Fruit fly (Drosophila melanogaster): ENCODE measurements around the gene PNUTS.
A peak's percentile ranks its signal among the peaks of the same experiment; 100 is the strongest.

The PNUTS gene

dm6 chr2L:866950-867744, 3.1 kb upstream of the PNUTS start (continued):
- TF ChIP-seq hbn (GFP tag; IDR thresholded peaks at IDR 0.05; ENCODE audit: partially characterized antibody) (no peak), CG11085 (GFP tag; IDR thresholded peaks at IDR 0.05) (peak; percentile 89), CG9797 (GFP tag; optimal IDR thresholded peaks at IDR 0.05) (peak; percentile 7), CG10979 (tag; optimal IDR thresholded peaks at IDR 0.05) (peak; percentile 86), az2 (GFP tag; optimal IDR thresholded peaks at IDR 0.05) (peak; percentile 92), CG11398 (GFP tag; optimal IDR thresholded peaks at IDR 0.05) (peak; percentile 80), CG12155 (GFP tag; optimal IDR thresholded peaks at IDR 0.05) (peak; percentile 89), Dbx (GFP tag; IDR thresholded peaks at IDR 0.05) (peak; percentile 96), CG13123 (GFP tag; optimal IDR thresholded peaks at IDR 0.05) (peak; percentile 83), B-H1 (GFP tag; IDR thresholded peaks at IDR 0.05) (peak; percentile 93), CG34224 (GFP tag; IDR thresholded peaks at IDR 0.05; ENCODE audit: partially characterized antibody) (no peak), Aef1 (GFP tag; IDR thresholded peaks at IDR 0.05) (peak; percentile 94), lilli (GFP tag; optimal IDR thresholded peaks at IDR 0.05) (peak; percentile 96), HLH54F (GFP tag; optimal IDR thresholded peaks at IDR 0.05) (peak; percentile 93), row (GFP tag; IDR thresholded peaks at IDR 0.05) (peak; percentile 95), CG9876 (GFP tag; optimal IDR thresholded peaks at IDR 0.05) (peak; percentile 53), dysf (GFP tag; IDR thresholded peaks at IDR 0.05) (peak; percentile 96), sr (GFP tag; IDR thresholded peaks at IDR 0.05) (peak; percentile 78; the same call in 2 of the 3 replicates), CG2116 (GFP tag; optimal IDR thresholded peaks at IDR 0.05) (peak; percentile 37), gcm2 (GFP tag; optimal IDR thresholded peaks at IDR 0.05) (peak; percentile 79), Pdp1 (GFP tag; optimal IDR thresholded peaks at IDR 0.05) (peak; percentile 91 to 94), en (GFP tag; optimal IDR thresholded peaks at IDR 0.05) (peak; percentile 73), Deaf1 (tag; optimal IDR thresholded peaks at IDR 0.05) (peak; percentile 57), CG2889 (GFP tag; IDR thresholded peaks at IDR 0.05) (peak; percentile 91), zf30C (GFP tag; optimal IDR thresholded peaks at IDR 0.05) (no peak), nau (GFP tag; optimal IDR thresholded peaks at IDR 0.05) (peak; percentile 74), Rfx (GFP tag; IDR thresholded peaks at IDR 0.05) (peak; percentile 98), CG3065 (GFP tag; optimal IDR thresholded peaks at IDR 0.05) (peak; percentile 62), psq (GFP tag; optimal IDR thresholded peaks at IDR 0.05) (peak; percentile 61), Elba2 (GFP tag; optimal IDR thresholded peaks at IDR 0.05) (peak; percentile 91), CG9817 (tag; optimal IDR thresholded peaks at IDR 0.05) (peak; percentile 96), CG5953 (GFP tag; IDR thresholded peaks at IDR 0.05) (peak; percentile 87), NC2α (GFP tag; optimal IDR thresholded peaks at IDR 0.05) (peak; percentile 76), CG8388 (GFP tag; optimal IDR thresholded peaks at IDR 0.05) (peak; percentile 88), CG11093 (GFP tag; IDR thresholded peaks at IDR 0.05) (peak; percentile 94), CG4328 (GFP tag; optimal IDR thresholded peaks at IDR 0.05) (peak; percentile 80), CG6791 (GFP tag; IDR thresholded peaks at IDR 0.05; ENCODE audit: partially characterized antibody) (no peak), CG9727 (GFP tag; optimal IDR thresholded peaks at IDR 0.05) (peak; percentile 91), Lpt (GFP tag; optimal IDR thresholded peaks at IDR 0.05) (no peak), Nf-YA (GFP tag; IDR thresholded peaks at IDR 0.05) (peak; percentile 88), CG11247 (GFP tag; IDR thresholded peaks at IDR 0.05) (peak; percentile 95), TFAM (GFP tag; optimal IDR thresholded peaks at IDR 0.05) (peak; percentile 46), fru (optimal IDR thresholded peaks at IDR 0.05) (no peak), HHEX (GFP tag; optimal IDR thresholded peaks at IDR 0.05) (peak; percentile 84), nerfin-2 (GFP tag; IDR thresholded peaks at IDR 0.05; ENCODE audit: partially characterized antibody) (no peak), unpg (GFP tag; optimal IDR thresholded peaks at IDR 0.05) (peak; percentile 94), Fer3 (tag; optimal IDR thresholded peaks at IDR 0.05) (peak; percentile 95), onecut (GFP tag; IDR thresholded peaks at IDR 0.05) (peak; percentile 94), org-1 (GFP tag; optimal IDR thresholded peaks at IDR 0.05) (peak; percentile 89), CG4820 (GFP tag; optimal IDR thresholded peaks at IDR 0.05) (peak; percentile 89)

Measured in whole organism, embryonic.